Worm (Caenorhabditis elegans) whole organism, young adult: Measurements from ENCODE around the gene nmy-3.
"Not testable (repeated sequence)": the region's sequence is repeated elsewhere in the genome, so short reads cannot be mapped to it uniquely, and the experiment has no call there.

Experiments
- C06A6.2 ChIP-seq: fragments of 200-800 bp; sonication (Bioruptor generic); conservative IDR thresholded peaks from 2 replicates; pipeline ENCODE4 v1.3.6; 2022; ENCODE audit warnings: missing genetic modification characterization, missing compliant biosample characterization
- F39B2.1 ChIP-seq: fragments of 200-800 bp; sonication (Bioruptor generic); IDR thresholded peaks from 2 replicates; pipeline ENCODE4 v1.3.6; 2022; ENCODE audit warnings: missing genetic modification reagents, missing genetic modification characterization, missing compliant biosample characterization
- F55B11.4 ChIP-seq: sonication (generic microtip); optimal IDR thresholded peaks from 2 replicates; lab custom pipeline; 2016; ENCODE audit warnings: missing compliant biosample characterization, missing genetic modification characterization, borderline replicate concordance; ENCODE audit not compliant: insufficient read depth
- F57A8.1 ChIP-seq: fragments of 200-800 bp; sonication (Bioruptor generic); optimal IDR thresholded peaks from 2 replicates; lab custom pipeline; 2018; ENCODE audit warnings: mild to moderate bottlenecking, missing genetic modification characterization, moderate library complexity, missing compliant biosample characterization
- Y67H2A.10 ChIP-seq: fragments of 200-800 bp; sonication (Bioruptor generic); conservative IDR thresholded peaks from 2 replicates; pipeline ENCODE4 v1.3.6; 2022; ENCODE audit warnings: missing genetic modification reagents, missing genetic modification characterization, missing compliant biosample characterization
- ama-1 ChIP-seq, 3 experiments: fragments of 150-350 bp in 1 of 3; sonication (generic microtip) in 2 of 3; optimal IDR thresholded peaks; 2 replicates each; lab custom pipeline; 2014 to 2018; ENCODE audit warnings: missing biosample characterization in 2 of 3, missing genetic modification characterization in 2 of 3, missing genetic modification reagents in 2 of 3
- attf-3 ChIP-seq: fragments of 200-800 bp; sonication (Bioruptor generic); conservative IDR thresholded peaks from 2 replicates; pipeline ENCODE4 v1.3.6; 2022; ENCODE audit warnings: missing genetic modification reagents, missing genetic modification characterization, missing compliant biosample characterization
- cebp-1 ChIP-seq, 2 experiments: fragments of 200-800 bp in 1 of 2; sonication (Bioruptor generic) in 1 of 2; sonication (generic microtip) in 1 of 2; IDR thresholded peaks in 1 of 2; optimal IDR thresholded peaks in 1 of 2; 2 replicates each; pipeline versions ENCODE4 v1.3.6 to Lab custom; 2017 to 2022; ENCODE audit warnings: missing compliant biosample characterization in 2 of 2, missing genetic modification characterization in 2 of 2, mild to moderate bottlenecking in 1 of 2, missing genetic modification reagents in 1 of 2, moderate library complexity in 1 of 2
- chd-7 ChIP-seq: sonication (generic microtip); optimal IDR thresholded peaks from 2 replicates; lab custom pipeline; 2016; ENCODE audit warnings: mild to moderate bottlenecking, missing genetic modification characterization, moderate library complexity, missing compliant biosample characterization
- dpl-1 ChIP-seq: fragments of 150-350 bp; optimal IDR thresholded peaks from 2 replicates; lab custom pipeline; 2014; ENCODE audit warnings: missing biosample characterization, missing genetic modification reagents, missing genetic modification characterization
- efl-1 ChIP-seq: fragments of 150-350 bp; optimal IDR thresholded peaks from 2 replicates; lab custom pipeline; 2014; ENCODE audit warnings: missing biosample characterization, missing genetic modification reagents, missing genetic modification characterization
- egl-18 ChIP-seq: fragments of 200-800 bp; sonication (Bioruptor generic); IDR thresholded peaks from 2 replicates; pipeline ENCODE4 v1.3.6; 2022; ENCODE audit warnings: missing genetic modification reagents, missing genetic modification characterization, missing compliant biosample characterization
- ets-4 ChIP-seq: fragments of 200-800 bp; sonication (Bioruptor generic); optimal IDR thresholded peaks from 2 replicates; lab custom pipeline; 2018; ENCODE audit warnings: mild to moderate bottlenecking, missing genetic modification characterization, missing compliant biosample characterization
- gei-17 ChIP-seq: fragments of 200-800 bp; sonication (Bioruptor generic); optimal IDR thresholded peaks from 2 replicates; lab custom pipeline; 2018; ENCODE audit warnings: mild to moderate bottlenecking, missing genetic modification characterization, missing compliant biosample characterization
- hmg-1.2 ChIP-seq: fragments of 200-800 bp; sonication (Bioruptor generic); IDR thresholded peaks from 2 replicates; pipeline ENCODE4 v1.3.6; 2022; ENCODE audit warnings: missing genetic modification reagents, missing genetic modification characterization, missing compliant biosample characterization
- let-526 ChIP-seq: fragments of 200-800 bp; sonication (Bioruptor generic); IDR thresholded peaks from 2 replicates; pipeline ENCODE4 v1.3.6; 2022; ENCODE audit warnings: missing genetic modification reagents, missing genetic modification characterization, missing compliant biosample characterization
- lin-35 ChIP-seq, 3 experiments: fragments of 150-350 bp in 2 of 3; sonication (generic microtip) in 1 of 3; optimal IDR thresholded peaks; 2 replicates each; lab custom pipeline; 2014 to 2018; ENCODE audit warnings: missing biosample characterization in 3 of 3, missing genetic modification characterization in 3 of 3, missing genetic modification reagents in 3 of 3
- lin-54 ChIP-seq: fragments of 200-800 bp; sonication (Bioruptor generic); optimal IDR thresholded peaks from 2 replicates; lab custom pipeline; 2018; ENCODE audit warnings: mild to moderate bottlenecking, missing genetic modification characterization, missing compliant biosample characterization
- lsy-27 ChIP-seq: sonication (generic microtip); optimal IDR thresholded peaks from 2 replicates; lab custom pipeline; 2017; ENCODE audit warnings: missing genetic modification characterization, mild to moderate bottlenecking, missing compliant biosample characterization, antibody characterized with exemption, missing genotype, borderline replicate concordance; ENCODE audit not compliant: insufficient read depth
- madf-3 ChIP-seq: fragments of 200-800 bp; sonication (Bioruptor generic); IDR thresholded peaks from 2 replicates; pipeline ENCODE4 v1.3.6; 2022; ENCODE audit warnings: missing genetic modification reagents, missing genetic modification characterization, missing compliant biosample characterization
- nfyb-1 ChIP-seq: fragments of 200-800 bp; sonication (Bioruptor generic); IDR thresholded peaks from 2 replicates; pipeline ENCODE4 v1.3.6; 2022; ENCODE audit warnings: missing genetic modification reagents, missing genetic modification characterization, missing compliant biosample characterization
- pha-4 ChIP-seq: fragments of 150-350 bp; sonication (generic microtip); optimal IDR thresholded peaks from 2 replicates; lab custom pipeline; 2014; ENCODE audit warnings: missing biosample characterization, missing genetic modification reagents, missing genetic modification characterization
- rec-8 ChIP-seq, 2 experiments: sonication (generic microtip); optimal IDR thresholded peaks; 2 replicates each; lab custom pipeline; 2016; ENCODE audit warnings: mild to moderate bottlenecking in 2 of 2, missing genetic modification characterization in 2 of 2, missing genetic modification reagents in 2 of 2, missing genotype in 2 of 2, missing biosample characterization in 1 of 2, missing compliant biosample characterization in 1 of 2, moderate library complexity in 1 of 2
- rpc-1 ChIP-seq, 2 experiments: fragments of 150-350 bp in 1 of 2; sonication (generic microtip) in 1 of 2; optimal IDR thresholded peaks; 2 replicates each; lab custom pipeline; 2014 to 2018; ENCODE audit warnings: missing biosample characterization in 1 of 2, missing genetic modification characterization in 1 of 2, missing genetic modification reagents in 1 of 2, missing genotype in 1 of 2
- snpc-1.1 ChIP-seq: sonication (generic microtip); optimal IDR thresholded peaks from 2 replicates; lab custom pipeline; 2017; ENCODE audit warnings: missing genetic modification characterization, mild to moderate bottlenecking, missing compliant biosample characterization, antibody characterized with exemption, moderate library complexity, missing genotype, missing genetic modification reagents; ENCODE audit not compliant: insufficient read depth
- somi-1 ChIP-seq: fragments of 200-800 bp; sonication (Bioruptor generic); optimal IDR thresholded peaks from 2 replicates; lab custom pipeline; 2018; ENCODE audit warnings: mild to moderate bottlenecking, missing genetic modification characterization, missing compliant biosample characterization
- unc-62 ChIP-seq: fragments of 150-350 bp; optimal IDR thresholded peaks from 2 replicates; lab custom pipeline; 2014; ENCODE audit warnings: missing biosample characterization, missing genetic modification reagents, missing genetic modification characterization
- xnd-1 ChIP-seq: sonication (generic microtip); optimal IDR thresholded peaks from 2 replicates; lab custom pipeline; 2016; ENCODE audit warnings: missing genotype, missing genetic modification reagents, missing genetic modification characterization, missing compliant biosample characterization
- zfh-2 ChIP-seq: fragments of 200-800 bp; sonication (Bioruptor generic); conservative IDR thresholded peaks from 2 replicates; pipeline ENCODE4 v1.3.6; 2022; ENCODE audit warnings: missing genetic modification reagents, missing genetic modification characterization, missing compliant biosample characterization
- ztf-18 ChIP-seq: sonication (generic microtip); optimal IDR thresholded peaks from 2 replicates; lab custom pipeline; 2016; ENCODE audit warnings: missing genotype, mild to moderate bottlenecking, missing genetic modification characterization, missing compliant biosample characterization
- ztf-28 ChIP-seq: fragments of 200-800 bp; sonication (Bioruptor generic); IDR thresholded peaks from 2 replicates; pipeline ENCODE4 v1.3.6; 2022; ENCODE audit warnings: missing genetic modification reagents, missing genetic modification characterization, missing compliant biosample characterization
- ztf-3 ChIP-seq: fragments of 200-800 bp; sonication (Bioruptor generic); optimal IDR thresholded peaks from 2 replicates; lab custom pipeline; 2018; ENCODE audit warnings: mild to moderate bottlenecking, missing genetic modification characterization, missing compliant biosample characterization
- ztf-6 ChIP-seq: fragments of 200-800 bp; sonication (Bioruptor generic); IDR thresholded peaks from 2 replicates; pipeline ENCODE4 v1.3.6; 2022; ENCODE audit warnings: missing genetic modification reagents, missing genetic modification characterization, missing compliant biosample characterization

Gene nmy-3

DNA sequence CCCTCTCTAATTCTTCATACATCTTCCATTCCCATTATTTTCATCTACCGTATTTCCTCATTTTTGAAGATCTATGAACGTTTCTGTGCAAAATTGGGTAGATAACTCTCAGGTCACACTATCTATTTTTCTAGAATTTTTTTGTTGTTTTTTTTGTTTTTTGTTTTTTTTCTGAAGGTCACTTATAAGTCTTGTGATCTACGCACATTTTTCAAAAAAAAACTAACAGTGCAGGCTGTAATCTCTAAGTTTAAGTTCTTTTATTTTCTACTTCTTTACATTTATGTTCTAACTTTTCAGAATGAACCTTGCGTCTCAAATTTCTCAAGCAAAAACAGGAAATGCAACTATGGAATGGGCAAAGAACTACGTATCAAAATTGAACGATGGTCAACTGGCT lies 4.5 kb upstream of the nmy-3 start, which contains the start of gene flh-3:
flh-3 (plus strand) TSS at position 301 of the 400 bp plus-strand sequence.
- no peak for TF ChIP-seq efl-1
- TF ChIP-seq gei-17 (GFP tag; lab: Kevin White, UChicago), result no peak
- no peak for TF ChIP-seq ztf-28
- TF ChIP-seq F55B11.4, result no peak
- no peak for TF ChIP-seq pha-4 (tag; lab: Kevin White, UChicago)
- no peak for TF ChIP-seq attf-3 (GFP tag; lab: Robert Waterston, UW)
- TF ChIP-seq ets-4 (GFP tag; lab: Kevin White, UChicago), result no peak

DNA sequence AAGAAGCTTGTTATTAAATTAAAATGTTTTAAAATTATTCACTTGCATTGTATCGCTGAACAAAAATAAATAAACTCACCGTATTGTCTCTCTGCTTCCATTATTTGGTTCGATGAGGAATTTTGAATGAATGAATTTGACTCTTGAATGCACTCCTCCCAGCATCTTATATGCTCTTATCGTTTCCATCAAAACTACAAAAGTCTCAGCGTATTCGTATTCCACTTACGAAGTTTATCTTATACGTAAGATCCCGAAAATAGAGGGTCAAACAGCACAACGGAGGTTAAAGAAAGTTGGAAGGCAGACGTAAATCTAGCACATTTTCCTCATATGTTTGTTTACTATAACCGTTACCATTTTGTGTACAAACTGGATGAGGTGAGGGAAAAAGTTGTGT lies 12.0 kb downstream of the nmy-3 start, which contains the start of gene nhr-267:
nhr-267 (minus strand) TSS at position 101 of the 400 bp plus-strand sequence.
- TF ChIP-seq Y67H2A.10 (GFP tag; lab: Robert Waterston, UW); snpc-1.1 (tag; lab: Kevin White, UChicago); attf-3 (GFP tag; lab: Robert Waterston, UW): not testable (repeated sequence)
- TF ChIP-seq, all 124 proteins: peak for 0; not testable (repeated sequence) for 124

DNA sequence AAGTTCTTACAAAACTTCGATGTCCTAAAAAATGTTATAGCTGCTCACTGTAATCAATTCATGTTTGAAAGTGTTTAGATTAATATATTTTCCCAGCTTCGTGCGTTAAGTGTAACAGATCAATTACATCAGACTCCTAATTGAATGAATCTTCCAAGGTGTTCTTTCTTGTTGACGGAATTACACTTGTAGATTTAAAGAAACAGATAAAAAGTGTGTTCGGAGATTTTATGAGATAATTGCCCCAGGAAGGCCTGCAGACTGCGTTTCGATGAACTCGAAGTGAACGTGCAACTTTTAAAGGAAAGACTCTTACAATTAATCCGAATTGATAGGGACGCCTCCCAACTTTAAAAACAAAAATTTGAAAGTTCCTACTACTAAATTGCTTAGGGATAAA lies 15.4 kb downstream of the nmy-3 start:
- no peak for TF ChIP-seq rec-8 (tag; optimal IDR thresholded peaks at IDR 0.05; lab: Kevin White, UChicago)
- TF ChIP-seq lin-54 (GFP tag; lab: Kevin White, UChicago), result no peak
- no peak for TF ChIP-seq snpc-1.1 (tag; lab: Kevin White, UChicago)
- no peak for TF ChIP-seq madf-3 (GFP tag; lab: Robert Waterston, UW)
- no peak for TF ChIP-seq cebp-1 (GFP tag; IDR thresholded peaks at IDR 0.05; lab: Robert Waterston, UW)
- no peak for TF ChIP-seq cebp-1 (tag; optimal IDR thresholded peaks at IDR 0.05; lab: Kevin White, UChicago)

ce11 chrIV:9293825-9294224 lies 19.5 kb downstream of the nmy-3 start, which contains the start of gene nhr-264:
TSS of gene nhr-264 (minus strand) at chrIV:9293925.
- not testable (repeated sequence) for TF ChIP-seq dpl-1 (GFP tag; lab: Kevin White, UChicago); egl-18 (GFP tag; lab: Robert Waterston, UW); ztf-18 (tag; lab: Kevin White, UChicago)
- TF ChIP-seq, all 124 proteins: peak for 0; not testable (repeated sequence) for 124

- TF ChIP-seq lin-35 (GFP tag; optimal IDR thresholded peaks at IDR 0.05; lab: Kevin White, UChicago) (no peak), rec-8 (tag; optimal IDR thresholded peaks at IDR 0.05; lab: Kevin White, UChicago) (no peak), F39B2.1 (GFP tag; lab: Robert Waterston, UW) (no peak), let-526 (no peak), somi-1 (GFP tag; lab: Kevin White, UChicago) (no peak), ama-1 (optimal IDR thresholded peaks at IDR 0.05; lab: Kevin White, UChicago) (no peak), ama-1 (GFP tag; optimal IDR thresholded peaks at IDR 0.05; lab: Kevin White, UChicago) (no peak), rpc-1 (optimal IDR thresholded peaks at IDR 0.05; lab: Kevin White, UChicago) (no peak), rpc-1 (tag; optimal IDR thresholded peaks at IDR 0.05; lab: Kevin White, UChicago) (no peak), F57A8.1 (GFP tag; lab: Kevin White, UChicago) (no peak), hmg-1.2 (no peak), C06A6.2 (no peak), ztf-6 (GFP tag; lab: Robert Waterston, UW) (no peak), unc-62 (GFP tag; lab: Kevin White, UChicago) (no peak), xnd-1 (tag; lab: Kevin White, UChicago) (no peak), ztf-3 (GFP tag; lab: Kevin White, UChicago) (no peak), chd-7 (tag; lab: Kevin White, UChicago) (no peak), nfyb-1 (GFP tag; lab: Robert Waterston, UW) (no peak), zfh-2 (GFP tag; lab: Robert Waterston, UW) (no peak), lsy-27 (tag; lab: Kevin White, UChicago) (no peak)
Observed at ce11 chrIV:9296285-9296684, 22.0 kb downstream of the nmy-3 start, which contains the start of gene F49C12.1. TSS of gene F49C12.1 (minus strand) at chrIV:9296354.
